Fruit fly (Drosophila melanogaster) whole organism, adult: ENCODE measurements around the gene CG2225.

Experiments used
- CG11617 ChIP-seq: fragments of 200-800 bp; sonication (Bioruptor generic); optimal IDR thresholded peaks from 2 replicates; lab custom pipeline; 2017; ENCODE audit warnings: mild to moderate bottlenecking, missing biosample characterization, missing genetic modification reagents, missing genetic modification characterization
- CG12768 ChIP-seq: fragments of 200-800 bp; sonication (Bioruptor generic); optimal IDR thresholded peaks from 2 replicates; lab custom pipeline; 2017; ENCODE audit warnings: missing biosample characterization, missing genetic modification characterization, mild to moderate bottlenecking, moderate library complexity, missing genetic modification reagents
- CG14711 ChIP-seq: fragments of 200-800 bp; sonication (Bioruptor generic); optimal IDR thresholded peaks from 2 replicates; lab custom pipeline; 2018; ENCODE audit warnings: missing biosample characterization, mild to moderate bottlenecking, missing genetic modification characterization, moderate library complexity
- CG1620 ChIP-seq: fragments of 200-800 bp; sonication (Bioruptor generic); optimal IDR thresholded peaks from 2 replicates; lab custom pipeline; 2016; ENCODE audit warnings: missing biosample characterization, missing genetic modification characterization
- CG33017 ChIP-seq: fragments of 200-800 bp; sonication (Bioruptor generic); optimal IDR thresholded peaks from 2 replicates; lab custom pipeline; 2018; ENCODE audit warnings: missing biosample characterization, mild to moderate bottlenecking, missing genetic modification characterization, moderate library complexity
- CG5204 ChIP-seq: fragments of 200-800 bp; sonication (Bioruptor generic); optimal IDR thresholded peaks from 2 replicates; lab custom pipeline; 2016; ENCODE audit warnings: missing biosample characterization, missing genetic modification characterization
- CG7045 ChIP-seq: fragments of 200-800 bp; sonication (Bioruptor generic); optimal IDR thresholded peaks from 2 replicates; lab custom pipeline; 2017; ENCODE audit warnings: missing biosample characterization, mild to moderate bottlenecking, missing genetic modification characterization
- CG7101 ChIP-seq: fragments of 200-800 bp; sonication (Bioruptor generic); optimal IDR thresholded peaks from 2 replicates; lab custom pipeline; 2018; ENCODE audit warnings: missing biosample characterization, mild to moderate bottlenecking, missing genetic modification characterization, moderate library complexity
- Clk ChIP-seq: fragments of 200-800 bp; sonication (Bioruptor generic); optimal IDR thresholded peaks from 2 replicates; lab custom pipeline; 2017; ENCODE audit warnings: missing biosample characterization, missing genetic modification characterization
- Crg-1 ChIP-seq: fragments of 200-800 bp; sonication (Bioruptor generic); optimal IDR thresholded peaks from 2 replicates; lab custom pipeline; 2016; ENCODE audit warnings: missing biosample characterization, missing genetic modification characterization
- Hr96 ChIP-seq: fragments of 200-800 bp; sonication (Bioruptor generic); optimal IDR thresholded peaks from 2 replicates; lab custom pipeline; 2016; ENCODE audit warnings: missing biosample characterization, missing genetic modification characterization
- Mnt ChIP-seq: fragments of 200-800 bp; sonication (Bioruptor generic); optimal IDR thresholded peaks from 2 replicates; lab custom pipeline; 2016; ENCODE audit warnings: missing biosample characterization, mild to moderate bottlenecking, missing genetic modification characterization
- bab1 ChIP-seq: fragments of 200-800 bp; sonication (Bioruptor generic); optimal IDR thresholded peaks from 3 replicates; lab custom pipeline; 2019; ENCODE audit warnings: missing biosample characterization, mild to moderate bottlenecking, missing genetic modification characterization, moderate library complexity
- cic ChIP-seq: fragments of 200-800 bp; sonication (Bioruptor generic); optimal IDR thresholded peaks from 2 replicates; lab custom pipeline; 2017; ENCODE audit warnings: missing biosample characterization, mild to moderate bottlenecking, missing genetic modification characterization, moderate library complexity
- cnc ChIP-seq, 2 experiments: fragments of >200 bp; optimal IDR thresholded peaks; 2 replicates each; lab custom pipeline; 2017
- kay ChIP-seq: fragments of 200-800 bp; sonication (Bioruptor generic); peaks from one replicate; lab custom pipeline; 2016; ENCODE audit warnings: missing biosample characterization, missing genetic modification characterization, borderline replicate concordance
- ovo ChIP-seq: fragments of 200-800 bp; sonication (Bioruptor generic); optimal IDR thresholded peaks from 2 replicates; lab custom pipeline; 2016; ENCODE audit warnings: missing biosample characterization, missing genetic modification characterization
- pad ChIP-seq: fragments of 200-800 bp; sonication (Bioruptor generic); optimal IDR thresholded peaks from 3 replicates; lab custom pipeline; 2017; ENCODE audit warnings: missing biosample characterization, missing genetic modification characterization, mild to moderate bottlenecking, moderate library complexity, missing genetic modification reagents
- tj ChIP-seq: fragments of 200-800 bp; sonication (Bioruptor generic); optimal IDR thresholded peaks from 3 replicates; lab custom pipeline; 2017; ENCODE audit warnings: missing biosample characterization, mild to moderate bottlenecking, missing genetic modification characterization, moderate library complexity
- toe ChIP-seq: fragments of 200-800 bp; sonication (Bioruptor generic); optimal IDR thresholded peaks from 2 replicates; lab custom pipeline; 2016; ENCODE audit warnings: missing biosample characterization, missing genetic modification characterization

The CG2225 gene

dm6 chr2L:21622709-21623684 is 54.3 kb downstream of the CG2225 start:
- TF ChIP-seq tj, result no peak
- TF ChIP-seq kay, result peak; percentile 87
- peak; percentile 45 for TF ChIP-seq cic (GFP tag; lab: Kevin White, UChicago)
- peak; percentile 61 for TF ChIP-seq Mnt
- peak; percentile 67 for TF ChIP-seq ovo (GFP tag; lab: Kevin White, UChicago)

- no peak for TF ChIP-seq Hr96 (GFP tag; lab: Kevin White, UChicago)
- no peak for TF ChIP-seq CG14711 (tag; lab: Kevin White, UChicago)
- TF ChIP-seq bab1 (GFP tag; lab: Kevin White, UChicago), result no peak
- no peak for TF ChIP-seq CG7045
- TF ChIP-seq CG1620 (GFP tag; lab: Kevin White, UChicago), result no peak
- TF ChIP-seq tj, result no peak
- TF ChIP-seq Clk, result no peak
Measured at dm6 chr2L:21622062-21622589, 55.2 kb downstream of the CG2225 start.

- TF ChIP-seq cic (GFP tag; lab: Kevin White, UChicago) (no peak), cnc (optimal IDR thresholded peaks at IDR 0.05; lab: Kevin White, UChicago) (no peak), Clk (no peak), Crg-1 (GFP tag; lab: Kevin White, UChicago) (no peak), ovo (GFP tag; lab: Kevin White, UChicago) (no peak), tj (no peak), toe (GFP tag; lab: Kevin White, UChicago) (no peak), CG12768 (GFP tag; lab: Kevin White, UChicago) (no peak), pad (GFP tag; lab: Kevin White, UChicago) (no peak), CG14711 (tag; lab: Kevin White, UChicago) (no peak), bab1 (GFP tag; lab: Kevin White, UChicago) (no peak), kay (no peak), CG5204 (GFP tag; lab: Kevin White, UChicago) (no peak)
Measured at dm6 chr2L:21620527-21620926, 56.8 kb downstream of the CG2225 start.

- TF ChIP-seq kay (peak; percentile 87), CG5204 (GFP tag; lab: Kevin White, UChicago) (peak; percentile 4), CG7101 (tag; lab: Kevin White, UChicago) (no peak), cnc (optimal IDR thresholded peaks at IDR 0.05; lab: Kevin White, UChicago) (peak; percentile 20 to 24), ovo (GFP tag; lab: Kevin White, UChicago) (peak; percentile 14), CG14711 (tag; lab: Kevin White, UChicago) (no peak), CG33017 (tag; lab: Kevin White, UChicago) (no peak), Clk (no peak), toe (GFP tag; lab: Kevin White, UChicago) (no peak)
Measured at dm6 chr2L:21618738-21619431, 58.4 kb downstream of the CG2225 start.

- TF ChIP-seq CG5204 (GFP tag; lab: Kevin White, UChicago) (no peak), pad (GFP tag; lab: Kevin White, UChicago) (no peak), kay (no peak), CG7101 (tag; lab: Kevin White, UChicago) (no peak), tj (no peak), CG11617 (no peak), cnc (optimal IDR thresholded peaks at IDR 0.05; lab: Kevin White, UChicago) (no peak), CG1620 (GFP tag; lab: Kevin White, UChicago) (no peak), Crg-1 (GFP tag; lab: Kevin White, UChicago) (no peak), CG14711 (tag; lab: Kevin White, UChicago) (no peak), CG7045 (no peak), CG33017 (tag; lab: Kevin White, UChicago) (no peak), Clk (no peak), Hr96 (GFP tag; lab: Kevin White, UChicago) (no peak), cic (GFP tag; lab: Kevin White, UChicago) (no peak)
Measured at dm6 chr2L:21617949-21618348, 59.4 kb downstream of the CG2225 start.
